Worm (Caenorhabditis elegans): ENCODE results near the gene ztf-31.

DNA sequence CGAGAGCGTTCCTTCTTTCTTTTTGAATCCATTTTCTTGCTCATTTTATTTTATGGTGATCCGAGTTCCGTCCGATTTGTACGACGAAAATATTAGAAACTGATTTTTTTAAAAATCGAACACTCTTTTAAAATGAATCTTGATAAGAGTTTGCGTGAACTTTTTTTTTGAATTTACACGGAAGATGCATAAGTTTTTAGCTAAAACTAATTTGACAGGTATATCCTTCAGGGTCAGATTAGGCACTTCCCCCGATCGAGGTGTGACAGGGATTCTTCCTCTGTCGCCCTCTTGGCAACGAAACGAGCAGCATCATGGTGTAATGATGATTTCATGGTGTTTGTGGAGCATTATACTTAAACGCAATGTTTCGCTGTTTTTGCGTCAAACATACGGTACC lies 45.8 kb upstream of the ztf-31 start, which contains the start of gene F37C12.18:
- no peak for TF ChIP-seq tlp-1 (tag; optimal IDR thresholded peaks at IDR 0.05)
- no peak for TF ChIP-seq fkh-4 (tag; optimal IDR thresholded peaks at IDR 0.05; ENCODE audit: borderline replicate concordance)
- TF ChIP-seq lin-13 (GFP tag; optimal IDR thresholded peaks at IDR 0.05), result no peak
- TF ChIP-seq nhr-11 (tag; optimal IDR thresholded peaks at IDR 0.05), result no peak
- TF ChIP-seq pax-3 (tag; optimal IDR thresholded peaks at IDR 0.05), result no peak
- no peak for TF ChIP-seq C04F5.9 (tag; optimal IDR thresholded peaks at IDR 0.05)
- TF ChIP-seq lin-15B (tag; optimal IDR thresholded peaks at IDR 0.05), result no peak
- TF ChIP-seq ceh-63 (GFP tag; optimal IDR thresholded peaks at IDR 0.05), result no peak
- TF ChIP-seq zag-1 (tag; optimal IDR thresholded peaks at IDR 0.05), result no peak
